Worm (Caenorhabditis elegans): Measurements from ENCODE around the gene F25F2.1.

Gene F25F2.1

DNA sequence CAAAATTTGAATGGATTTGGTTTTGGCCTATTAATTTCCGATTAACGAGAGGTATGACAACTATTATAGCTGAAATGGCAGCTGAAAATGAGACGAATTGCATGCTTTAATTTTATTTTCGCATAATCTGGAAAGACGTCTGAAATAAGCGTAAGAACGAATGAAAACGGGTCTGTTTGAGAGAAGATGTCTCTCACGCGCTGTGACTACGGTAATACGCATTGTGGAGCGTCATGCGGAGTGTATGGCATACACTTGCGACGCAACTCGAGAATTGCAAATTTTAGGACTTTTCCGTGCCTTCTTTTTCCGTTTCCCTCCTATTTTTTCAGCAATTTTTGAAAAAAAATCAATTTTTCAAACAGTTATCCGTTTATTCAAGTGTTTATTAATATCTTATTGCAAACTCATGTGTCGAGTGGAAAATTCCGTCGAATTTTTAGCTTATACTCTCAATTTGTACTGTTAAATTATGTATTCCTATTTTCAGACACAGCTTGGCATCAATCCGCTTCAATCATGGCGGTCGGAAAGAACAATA lies 33.2 kb upstream of the F25F2.1 start, which contains the start of gene rps-1 (continued):
- TF ChIP-seq zfp-2 (tag; optimal IDR thresholded peaks at IDR 0.05): peak; percentile 89
- no peak for TF ChIP-seq zag-1 (tag; optimal IDR thresholded peaks at IDR 0.05)
- peak; percentile 87 for TF ChIP-seq F49E8.2 (tag; optimal IDR thresholded peaks at IDR 0.05; ENCODE audit: borderline replicate concordance)
- TF ChIP-seq gei-8 (GFP tag; optimal IDR thresholded peaks at IDR 0.05): peak; percentile 95
- TF ChIP-seq dve-1 (tag; optimal IDR thresholded peaks at IDR 0.05; ENCODE audit: insufficient read depth): peak; percentile 99
- peak; percentile 96 for TF ChIP-seq mxl-3 (GFP tag; optimal IDR thresholded peaks at IDR 0.05)
- peak; percentile 97 for TF ChIP-seq madf-9 (GFP tag; conservative IDR thresholded peaks at IDR 0.05)
- peak; percentile 89 for TF ChIP-seq sdz-12 (GFP tag; optimal IDR thresholded peaks at IDR 0.05)
- TF ChIP-seq Y5F2A.4 (GFP tag; optimal IDR thresholded peaks at IDR 0.05): peak; percentile 91
- peak; percentile 97 for TF ChIP-seq duxl-1 (tag; optimal IDR thresholded peaks at IDR 0.05; ENCODE audit: poor library complexity)
- peak; percentile 95 for TF ChIP-seq nhr-25 (tag; optimal IDR thresholded peaks at IDR 0.05; ENCODE audit: borderline replicate concordance, insufficient read depth)
- peak; percentile 92 for TF ChIP-seq F10B5.3 (tag; optimal IDR thresholded peaks at IDR 0.05)
- peak; percentile 91 for TF ChIP-seq nhr-10 (tag; optimal IDR thresholded peaks at IDR 0.05)
- TF ChIP-seq unc-130 (GFP tag; optimal IDR thresholded peaks at IDR 0.05): peak; percentile 91

- TF ChIP-seq saeg-2 (GFP tag; IDR thresholded peaks at IDR 0.05): no peak
- no peak for TF ChIP-seq rbr-2 (tag; optimal IDR thresholded peaks at IDR 0.05)
- no peak for TF ChIP-seq hlh-11 (tag; optimal IDR thresholded peaks at IDR 0.05)
- no peak for TF ChIP-seq mep-1 (tag; optimal IDR thresholded peaks at IDR 0.05)
- TF ChIP-seq lim-7 (GFP tag; IDR thresholded peaks at IDR 0.05): no peak
- no peak for TF ChIP-seq nhr-48 (tag; optimal IDR thresholded peaks at IDR 0.05)
- TF ChIP-seq dmd-8 (GFP tag; IDR thresholded peaks at IDR 0.05): 0 out of 2 replicates have a peak, but pooled peaks have one; percentile 27
- no peak for TF ChIP-seq gei-8 (GFP tag; optimal IDR thresholded peaks at IDR 0.05)
- TF ChIP-seq snpc-1.2 (GFP tag; IDR thresholded peaks at IDR 0.05): no peak
- TF ChIP-seq pha-4 (GFP tag; IDR thresholded peaks at IDR 0.05): no peak
- TF ChIP-seq pha-4 (tag; optimal IDR thresholded peaks at IDR 0.05): no peak
- TF ChIP-seq Y5F2A.4 (GFP tag; optimal IDR thresholded peaks at IDR 0.05): no peak
- no peak for TF ChIP-seq ZK546.5 (tag; optimal IDR thresholded peaks at IDR 0.05)
- no peak for TF ChIP-seq php-3 (GFP tag; IDR thresholded peaks at IDR 0.05)
- peak in 1 of 2 experiments; percentile 95 for TF ChIP-seq unc-62 (GFP tag; optimal IDR thresholded peaks at IDR 0.05 in 1 of 2)
- no peak for TF ChIP-seq unc-62 (tag; optimal IDR thresholded peaks at IDR 0.05)
- no peak for TF ChIP-seq nhr-41 (GFP tag; IDR thresholded peaks at IDR 0.05)
Measured at ce11 chrIII:4476313-4476712, 32.3 kb upstream of the F25F2.1 start.

ce11 chrIII:4476806-4477205 lies 31.8 kb upstream of the F25F2.1 start:
- TF ChIP-seq ZK337.2 (GFP tag; IDR thresholded peaks at IDR 0.05) (no peak), ceh-32 (tag; optimal IDR thresholded peaks at IDR 0.05; ENCODE audit: poor library complexity) (no peak), pha-4 (GFP tag; IDR thresholded peaks at IDR 0.05) (0 out of 2 replicates have a peak, but pooled peaks have one; percentile 32), pha-4 (tag; optimal IDR thresholded peaks at IDR 0.05) (no peak), hif-1 (tag; optimal IDR thresholded peaks at IDR 0.05) (no peak), snpc-1.2 (GFP tag; IDR thresholded peaks at IDR 0.05) (peak; percentile 49; the same call in 1 of the 2 replicates), ceh-20 (GFP tag; IDR thresholded peaks at IDR 0.05) (no peak), unc-130 (GFP tag; optimal IDR thresholded peaks at IDR 0.05) (peak; percentile 7), tra-1 (GFP tag; IDR thresholded peaks at IDR 0.05) (0 out of 2 replicates have a peak, but pooled peaks have one; percentile 33), egl-43 (GFP tag; IDR thresholded peaks at IDR 0.05) (no peak), madf-5 (GFP tag; IDR thresholded peaks at IDR 0.05) (0 out of 4 replicates have a peak, but pooled peaks of 1 of the 2 experiments have one; percentile 21), dmd-6 (GFP tag; IDR thresholded peaks at IDR 0.05) (no peak), nhr-6 (tag; optimal IDR thresholded peaks at IDR 0.05) (no peak), nhr-76 (tag; optimal IDR thresholded peaks at IDR 0.05) (no peak), zip-11 (GFP tag; IDR thresholded peaks at IDR 0.05) (no peak), nhr-111 (GFP tag; optimal IDR thresholded peaks at IDR 0.05) (no peak), F49E8.2 (tag; optimal IDR thresholded peaks at IDR 0.05; ENCODE audit: borderline replicate concordance) (peak; percentile 71), lin-38 (GFP tag; IDR thresholded peaks at IDR 0.05) (peak; percentile 57), Y48G9A.11 (GFP tag; IDR thresholded peaks at IDR 0.05) (peak; percentile 53; the same call in 1 of the 2 replicates)
